Worm (Caenorhabditis elegans): Measurements from ENCODE around the gene Y13C8A.1.
A peak's percentile ranks its signal among the peaks of the same experiment; 100 is the strongest.

The Y13C8A.1 gene

DNA sequence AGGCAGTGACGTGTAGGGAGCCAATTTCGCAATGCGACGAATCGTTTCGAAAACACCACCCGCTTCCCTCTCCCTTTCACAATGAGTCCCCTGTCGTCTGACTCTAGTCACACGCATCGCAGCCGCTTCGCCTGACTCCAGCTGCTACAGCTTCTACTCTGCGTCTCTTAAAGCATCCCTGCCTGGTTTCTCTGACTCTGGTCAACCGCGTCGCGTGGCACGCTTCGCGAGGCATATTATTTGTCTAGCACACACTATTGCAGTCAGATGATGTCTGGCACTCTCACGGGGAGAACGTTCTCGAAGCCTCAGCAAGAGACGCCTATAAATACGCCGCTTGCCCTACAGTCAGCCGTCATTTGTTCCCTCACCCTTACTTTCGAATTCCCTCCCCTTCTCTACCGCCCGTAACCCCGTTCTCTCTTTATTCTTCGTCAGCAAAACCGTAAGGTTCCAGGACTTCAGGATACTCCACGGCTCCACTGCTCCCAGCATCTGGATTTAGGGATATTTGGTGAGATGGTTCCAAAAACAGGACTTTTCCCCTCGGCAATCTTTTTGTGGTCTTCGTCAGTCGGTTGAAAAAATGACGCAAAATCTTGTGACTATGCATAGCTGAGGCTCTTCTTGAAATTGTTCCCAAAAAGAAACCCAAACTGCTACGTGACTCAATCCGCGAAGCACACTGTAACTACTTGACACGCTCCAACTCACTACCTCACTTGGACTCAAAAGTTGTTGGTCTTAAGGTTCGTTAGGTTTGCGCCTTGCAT, 46.2 kb downstream of the Y13C8A.1 start (continued):
- peak; percentile 89 for TF ChIP-seq Y95B8A.8 (GFP tag; IDR thresholded peaks at IDR 0.05)
- peak; percentile 97 for TF ChIP-seq atf-7 (tag; optimal IDR thresholded peaks at IDR 0.05)
- no peak for TF ChIP-seq ccch-3 (GFP tag; optimal IDR thresholded peaks at IDR 0.05)
- peak; percentile 83 for TF ChIP-seq dox-1 (GFP tag; IDR thresholded peaks at IDR 0.05)
- 0 out of 2 replicates have a peak, but pooled peaks have one; percentile 84 for TF ChIP-seq bed-1 (GFP tag; IDR thresholded peaks at IDR 0.05)
- peak; percentile 87 for TF ChIP-seq B0035.1 (tag; optimal IDR thresholded peaks at IDR 0.05)
- peak; percentile 87; the same call in 1 of the 2 replicates for TF ChIP-seq egl-44 (GFP tag; IDR thresholded peaks at IDR 0.05)
- TF ChIP-seq B0019.2 (GFP tag; conservative IDR thresholded peaks at IDR 0.05): no peak
- TF ChIP-seq B0261.1 (tag; optimal IDR thresholded peaks at IDR 0.05): peak; percentile 28
- TF ChIP-seq Y67H2A.10 (GFP tag; conservative IDR thresholded peaks at IDR 0.05): peak; percentile 97
- TF ChIP-seq hsf-1 (GFP tag; IDR thresholded peaks at IDR 0.05): peak; percentile 99
- TF ChIP-seq ztf-18 (tag; optimal IDR thresholded peaks at IDR 0.05): peak; percentile 56
- no peak for TF ChIP-seq F55B11.4 (tag; optimal IDR thresholded peaks at IDR 0.05; ENCODE audit: borderline replicate concordance, insufficient read depth)
- TF ChIP-seq nfyb-1 (GFP tag; IDR thresholded peaks at IDR 0.05): peak; percentile 96
- peak; percentile 34 for TF ChIP-seq rpc-1 (optimal IDR thresholded peaks at IDR 0.05)
- no peak for TF ChIP-seq rpc-1 (tag; optimal IDR thresholded peaks at IDR 0.05)
- peak; percentile 100 for TF ChIP-seq cebp-1 (GFP tag; IDR thresholded peaks at IDR 0.05)
- peak; percentile 100 for TF ChIP-seq cebp-1 (tag; optimal IDR thresholded peaks at IDR 0.05)
- peak; percentile 41; the same call in 1 of the 2 replicates for TF ChIP-seq F33H1.4 (GFP tag; IDR thresholded peaks at IDR 0.05)
- TF ChIP-seq ztf-6 (GFP tag; IDR thresholded peaks at IDR 0.05): 0 out of 2 replicates have a peak, but pooled peaks have one; percentile 19
- peak; percentile 88 for TF ChIP-seq F22D6.2 (tag; optimal IDR thresholded peaks at IDR 0.05)
- no peak for TF ChIP-seq attf-6 (GFP tag; IDR thresholded peaks at IDR 0.05)
- peak; percentile 85 for TF ChIP-seq mcd-1 (GFP tag; IDR thresholded peaks at IDR 0.05)
- peak; percentile 99 for TF ChIP-seq ama-1 (optimal IDR thresholded peaks at IDR 0.05)
- peak in 1 of 2 experiments; percentile 82 for TF ChIP-seq ama-1 (GFP tag; optimal IDR thresholded peaks at IDR 0.05)
- TF ChIP-seq let-526 (GFP tag; IDR thresholded peaks at IDR 0.05): peak; percentile 91
- peak; percentile 72 for TF ChIP-seq F52B5.7 (tag; optimal IDR thresholded peaks at IDR 0.05)
- no peak for TF ChIP-seq ceh-91 (GFP tag; IDR thresholded peaks at IDR 0.05)
- TF ChIP-seq attf-5 (GFP tag; optimal IDR thresholded peaks at IDR 0.05): peak; percentile 87
- TF ChIP-seq gei-17 (GFP tag; optimal IDR thresholded peaks at IDR 0.05): peak; percentile 91
- peak; percentile 63 for TF ChIP-seq nhr-90 (tag; optimal IDR thresholded peaks at IDR 0.05)
- TF ChIP-seq ceh-100 (GFP tag; IDR thresholded peaks at IDR 0.05): no peak
- no peak for TF ChIP-seq ztf-28 (GFP tag; IDR thresholded peaks at IDR 0.05)
- peak; percentile 77 for TF ChIP-seq ztf-22 (GFP tag; optimal IDR thresholded peaks at IDR 0.05)
- peak; percentile 27 for TF ChIP-seq akir-1 (GFP tag; optimal IDR thresholded peaks at IDR 0.05)
- TF ChIP-seq snpc-3.4 (tag; optimal IDR thresholded peaks at IDR 0.05): no peak
- TF ChIP-seq C06A6.2 (GFP tag; conservative IDR thresholded peaks at IDR 0.05): peak; percentile 95; the same call in 1 of the 2 replicates
- peak; percentile 16 for TF ChIP-seq T26A5.8 (tag; optimal IDR thresholded peaks at IDR 0.05)
- TF ChIP-seq bed-2 (GFP tag; IDR thresholded peaks at IDR 0.05): no peak
- TF ChIP-seq lin-35 (GFP tag; optimal IDR thresholded peaks at IDR 0.05): peak in 2 of 3 experiments; percentile 40 to 59
- peak; percentile 77; the same call in 1 of the 2 replicates for TF ChIP-seq F37B4.10 (GFP tag; IDR thresholded peaks at IDR 0.05)
- no peak for TF ChIP-seq ceh-40 (GFP tag; IDR thresholded peaks at IDR 0.05)
- TF ChIP-seq ztf-26 (tag; optimal IDR thresholded peaks at IDR 0.05): peak; percentile 97
- peak; percentile 95 for TF ChIP-seq somi-1 (GFP tag; optimal IDR thresholded peaks at IDR 0.05)
- TF ChIP-seq sptf-2 (GFP tag; optimal IDR thresholded peaks at IDR 0.05): no peak
- peak; percentile 30 for TF ChIP-seq Y56A3A.18 (GFP tag; IDR thresholded peaks at IDR 0.05)
- peak; percentile 81 for TF ChIP-seq pha-4 (tag; optimal IDR thresholded peaks at IDR 0.05)
- TF ChIP-seq F23B12.7 (tag; optimal IDR thresholded peaks at IDR 0.05; ENCODE audit: insufficient read depth): no peak
